Worm (Caenorhabditis elegans) whole organism, midembryonic: ENCODE results near the gene sqv-3.

ENCODE experiments used
- flt-1 ChIP-seq: fragments of 200-800 bp; sonication (Bioruptor generic); IDR thresholded peaks from 2 replicates; pipeline ENCODE4 v1.3.6; 2022; ENCODE audit warnings: missing genetic modification characterization, missing compliant biosample characterization
- klf-2 ChIP-seq: fragments of 200-800 bp; sonication (Bioruptor generic); conservative IDR thresholded peaks from 2 replicates; pipeline ENCODE4 v1.3.6; 2022; ENCODE audit warnings: missing genetic modification reagents, missing genetic modification characterization, missing compliant biosample characterization
- ref-1 ChIP-seq: fragments of 200-800 bp; sonication (Bioruptor generic); conservative IDR thresholded peaks from 2 replicates; pipeline ENCODE4 v1.3.6; 2022; ENCODE audit warnings: missing genetic modification reagents, missing genetic modification characterization, missing compliant biosample characterization

ce11 chrIII:9751074-9751473 is 29.1 kb downstream of the sqv-3 start, which contains the start of gene T05G5.5:
- TF ChIP-seq klf-2 (GFP tag; lab: Robert Waterston, UW) (no peak), ref-1 (no peak), flt-1 (no peak)
